Worm (Caenorhabditis elegans) whole organism, L1 larva: ENCODE measurements around the gene let-4.

Experiments
- C16A3.4 ChIP-seq: fragments of 150-350 bp; optimal IDR thresholded peaks from 2 replicates; lab custom pipeline; 2014; ENCODE audit warnings: missing biosample characterization, missing genetic modification characterization
- alr-1 ChIP-seq: fragments of 200-800 bp; sonication (Bioruptor generic); optimal IDR thresholded peaks from 2 replicates; lab custom pipeline; 2018; ENCODE audit warnings: borderline replicate concordance, mild to moderate bottlenecking, missing genetic modification characterization, missing compliant biosample characterization
- aly-2 ChIP-seq: fragments of 150-350 bp; optimal IDR thresholded peaks from 2 replicates; lab custom pipeline; 2014; ENCODE audit warnings: missing biosample characterization, missing genetic modification characterization
- ceh-8 ChIP-seq: fragments of 200-800 bp; sonication (Bioruptor generic); optimal IDR thresholded peaks from 2 replicates; lab custom pipeline; 2018; ENCODE audit warnings: mild to moderate bottlenecking, missing genetic modification characterization, moderate library complexity, missing compliant biosample characterization
- ceh-82 ChIP-seq, 3 experiments: fragments of 150-350 bp in 1 of 3; sonication (generic microtip) in 2 of 3; optimal IDR thresholded peaks; 2 replicates each; lab custom pipeline; 2014 to 2017; ENCODE audit warnings: missing biosample characterization in 3 of 3, missing genetic modification characterization in 3 of 3
- ceh-88 ChIP-seq: fragments of 200-800 bp; sonication (Bioruptor generic); IDR thresholded peaks from 2 replicates; pipeline ENCODE4 v1.3.6; 2022; ENCODE audit warnings: missing genetic modification characterization, missing compliant biosample characterization
- ceh-90 ChIP-seq: sonication (generic microtip); optimal IDR thresholded peaks from 2 replicates; lab custom pipeline; 2016; ENCODE audit warnings: missing genetic modification characterization, missing compliant biosample characterization
- dpl-1 ChIP-seq, 3 experiments: fragments of 150-350 bp in 2 of 3; sonication (generic microtip) in 1 of 3; optimal IDR thresholded peaks; 2 replicates each; lab custom pipeline; 2014 to 2017; ENCODE audit warnings: missing biosample characterization in 3 of 3, missing genetic modification characterization in 3 of 3, missing genetic modification reagents in 3 of 3
- dsc-1 ChIP-seq: sonication (generic microtip); optimal IDR thresholded peaks from 2 replicates; lab custom pipeline; 2016; ENCODE audit warnings: mild to moderate bottlenecking, missing genetic modification characterization, missing compliant biosample characterization
- efl-3 ChIP-seq: fragments of 200-800 bp; sonication (Bioruptor generic); optimal IDR thresholded peaks from 2 replicates; lab custom pipeline; 2018; ENCODE audit warnings: mild to moderate bottlenecking, missing genetic modification characterization, missing compliant biosample characterization
- egl-13 ChIP-seq: sonication (generic microtip); optimal IDR thresholded peaks from 2 replicates; lab custom pipeline; 2016; ENCODE audit warnings: missing genotype, missing genetic modification reagents, missing genetic modification characterization, missing compliant biosample characterization
- elt-3 ChIP-seq, 6 experiments: fragments of 150-350 bp in 1 of 6; sonication (generic microtip); optimal IDR thresholded peaks; 2 replicates each; lab custom pipeline; 2017 to 2018; ENCODE audit warnings: missing biosample characterization in 6 of 6, missing genetic modification characterization in 6 of 6, inconsistent platforms in 1 of 6
- fkh-10 ChIP-seq: sonication (generic microtip); optimal IDR thresholded peaks from 2 replicates; lab custom pipeline; 2017; ENCODE audit warnings: missing biosample characterization, missing genetic modification reagents, missing genetic modification characterization
- fkh-4 ChIP-seq: sonication (generic microtip); optimal IDR thresholded peaks from 2 replicates; lab custom pipeline; 2016; ENCODE audit warnings: missing compliant biosample characterization, missing genetic modification characterization, borderline replicate concordance
- hlh-17 ChIP-seq: fragments of 200-800 bp; sonication (Bioruptor generic); optimal IDR thresholded peaks from 2 replicates; lab custom pipeline; 2018; ENCODE audit warnings: missing genetic modification characterization, mild to moderate bottlenecking, missing compliant biosample characterization, moderate library complexity, borderline replicate concordance
- hlh-4 ChIP-seq: sonication (generic microtip); optimal IDR thresholded peaks from 2 replicates; lab custom pipeline; 2016; ENCODE audit warnings: mild to moderate bottlenecking, missing genetic modification characterization, missing compliant biosample characterization
- irx-1 ChIP-seq: sonication (generic microtip); optimal IDR thresholded peaks from 2 replicates; lab custom pipeline; 2016; ENCODE audit warnings: missing genetic modification characterization, missing compliant biosample characterization
- isw-1 ChIP-seq: fragments of 200-800 bp; sonication (Bioruptor generic); IDR thresholded peaks from 2 replicates; pipeline ENCODE4 v1.3.6; 2022; ENCODE audit warnings: missing genetic modification characterization, missing compliant biosample characterization
- lin-13 ChIP-seq: fragments of 150-350 bp; optimal IDR thresholded peaks from 2 replicates; lab custom pipeline; 2014; ENCODE audit warnings: missing biosample characterization, missing genetic modification reagents, missing genetic modification characterization
- lin-14 ChIP-seq: fragments of 200-800 bp; sonication (Bioruptor generic); optimal IDR thresholded peaks from 2 replicates; lab custom pipeline; 2018; ENCODE audit warnings: mild to moderate bottlenecking, missing genetic modification characterization, moderate library complexity, missing compliant biosample characterization
- lin-15B ChIP-seq: fragments of 150-350 bp; sonication (generic microtip); optimal IDR thresholded peaks from 3 replicates; lab custom pipeline; 2014; ENCODE audit warnings: missing biosample characterization, missing genetic modification characterization
- lin-35 ChIP-seq, 2 experiments: fragments of 150-350 bp; optimal IDR thresholded peaks; 2 replicates each; lab custom pipeline; 2014; ENCODE audit warnings: missing biosample characterization in 2 of 2, missing genetic modification characterization in 2 of 2, missing genetic modification reagents in 2 of 2
- lin-39 ChIP-seq: fragments of 150-350 bp; optimal IDR thresholded peaks from 2 replicates; lab custom pipeline; 2014; ENCODE audit warnings: missing biosample characterization, missing genetic modification reagents, missing genetic modification characterization
- lir-3 ChIP-seq: sonication (generic microtip); optimal IDR thresholded peaks from 2 replicates; lab custom pipeline; 2016; ENCODE audit warnings: mild to moderate bottlenecking, missing genetic modification characterization, moderate library complexity, missing compliant biosample characterization; ENCODE audit not compliant: poor library complexity
- lsy-2 ChIP-seq, 2 experiments: fragments of 150-350 bp; optimal IDR thresholded peaks; 2 replicates each; lab custom pipeline; 2014; ENCODE audit warnings: missing biosample characterization in 2 of 2, missing genetic modification characterization in 2 of 2
- mep-1 ChIP-seq: fragments of 150-350 bp; optimal IDR thresholded peaks from 2 replicates; lab custom pipeline; 2014; ENCODE audit warnings: missing biosample characterization, missing genetic modification characterization
- nhr-71 ChIP-seq: sonication (generic microtip); optimal IDR thresholded peaks from 2 replicates; lab custom pipeline; 2016; ENCODE audit warnings: mild to moderate bottlenecking, missing genetic modification characterization, moderate library complexity, missing compliant biosample characterization
- nhr-77 ChIP-seq: fragments of 150-350 bp; optimal IDR thresholded peaks from 2 replicates; lab custom pipeline; 2014; ENCODE audit warnings: missing biosample characterization, missing genetic modification characterization
- nhr-84 ChIP-seq: sonication (generic microtip); optimal IDR thresholded peaks from 2 replicates; lab custom pipeline; 2017; ENCODE audit warnings: missing biosample characterization, missing genetic modification characterization
- nhr-85 ChIP-seq: sonication (generic microtip); peaks from one replicate; lab custom pipeline; 2016; ENCODE audit warnings: missing genetic modification characterization, inconsistent platforms, missing compliant biosample characterization
- pax-3 ChIP-seq: fragments of 200-800 bp; sonication (Bioruptor generic); optimal IDR thresholded peaks from 2 replicates; lab custom pipeline; 2018; ENCODE audit warnings: mild to moderate bottlenecking, missing genetic modification characterization, moderate library complexity, missing compliant biosample characterization
- rnt-1 ChIP-seq: sonication (generic microtip); optimal IDR thresholded peaks from 2 replicates; lab custom pipeline; 2016; ENCODE audit warnings: mild to moderate bottlenecking, missing genetic modification characterization, moderate library complexity, missing compliant biosample characterization
- skn-1 ChIP-seq: fragments of 150-350 bp; optimal IDR thresholded peaks from 2 replicates; lab custom pipeline; 2014; ENCODE audit warnings: missing biosample characterization, missing genetic modification characterization
- unc-30 ChIP-seq: sonication (generic microtip); optimal IDR thresholded peaks from 2 replicates; lab custom pipeline; 2017; ENCODE audit warnings: missing biosample characterization, missing genetic modification characterization
- unc-62 ChIP-seq: fragments of 150-350 bp; optimal IDR thresholded peaks from 2 replicates; lab custom pipeline; 2014; ENCODE audit warnings: missing biosample characterization, missing genetic modification reagents, missing genetic modification characterization
- zip-4 ChIP-seq: fragments of 200-800 bp; sonication (Bioruptor generic); optimal IDR thresholded peaks from 2 replicates; lab custom pipeline; 2018; ENCODE audit warnings: mild to moderate bottlenecking, missing genetic modification characterization, moderate library complexity, missing compliant biosample characterization
- ztf-11 ChIP-seq, 2 experiments: sonication (generic microtip); optimal IDR thresholded peaks; 2 replicates each; lab custom pipeline; 2016 to 2017; ENCODE audit warnings: missing genetic modification characterization in 2 of 2, missing biosample characterization in 1 of 2, missing compliant biosample characterization in 1 of 2

let-4 gene

ce11 chrX:14589051-14589736 is 11.5 kb downstream of the let-4 start, which contains the start of the genes C44H4.4 and tap-1 (continued):
- TF ChIP-seq dpl-1 (GFP tag; optimal IDR thresholded peaks at IDR 0.05; lab: Kevin White, UChicago) = no peak
- TF ChIP-seq lin-39 (tag; lab: Kevin White, UChicago) = no peak
- no peak for TF ChIP-seq lsy-2 (tag; optimal IDR thresholded peaks at IDR 0.05; lab: Kevin White, UChicago)
- TF ChIP-seq zip-4 (GFP tag; lab: Kevin White, UChicago) = no peak
- TF ChIP-seq nhr-71 (tag; lab: Kevin White, UChicago) = peak; percentile 20
- TF ChIP-seq ztf-11 (tag; optimal IDR thresholded peaks at IDR 0.05; lab: Kevin White, UChicago) = no peak
- no peak for TF ChIP-seq irx-1 (tag; lab: Kevin White, UChicago)
- TF ChIP-seq unc-62 (GFP tag; lab: Kevin White, UChicago) = no peak
- no peak for TF ChIP-seq unc-30 (tag; lab: Kevin White, UChicago)
- no peak for TF ChIP-seq fkh-4 (tag; lab: Kevin White, UChicago)
- no peak for TF ChIP-seq elt-3 (tag; optimal IDR thresholded peaks at IDR 0.05; lab: Kevin White, UChicago)
- no peak for TF ChIP-seq hlh-17 (GFP tag; lab: Kevin White, UChicago)
- TF ChIP-seq C16A3.4 (tag; lab: Kevin White, UChicago) = peak; percentile 10
- TF ChIP-seq skn-1 = peak; percentile 6
- TF ChIP-seq nhr-77 (tag; lab: Kevin White, UChicago) = no peak
- peak; percentile 69 for TF ChIP-seq lin-14 (GFP tag; lab: Kevin White, UChicago)
- TF ChIP-seq ceh-82 (tag; optimal IDR thresholded peaks at IDR 0.05; lab: Kevin White, UChicago) = peak in 1 of 3 experiments; percentile 13

- TF ChIP-seq lir-3 (tag; lab: Kevin White, UChicago) (no peak), rnt-1 (tag; lab: Kevin White, UChicago) (no peak), lin-15B (no peak), C16A3.4 (tag; lab: Kevin White, UChicago) (no peak), nhr-71 (tag; lab: Kevin White, UChicago) (peak; percentile 2), hlh-4 (no peak), lin-13 (GFP tag; lab: Kevin White, UChicago) (no peak), isw-1 (GFP tag; lab: Robert Waterston, UW) (no peak), pax-3 (tag; lab: Kevin White, UChicago) (no peak), fkh-4 (tag; lab: Kevin White, UChicago) (peak; percentile 36), lin-14 (GFP tag; lab: Kevin White, UChicago) (peak; percentile 70), ceh-90 (tag; lab: Kevin White, UChicago) (no peak), lin-39 (tag; lab: Kevin White, UChicago) (no peak), lin-35 (GFP tag; optimal IDR thresholded peaks at IDR 0.05; lab: Kevin White, UChicago) (no peak), mep-1 (tag; lab: Kevin White, UChicago) (no peak), egl-13 (tag; lab: Kevin White, UChicago) (no peak), fkh-10 (GFP tag; lab: Kevin White, UChicago) (peak; percentile 91), alr-1 (tag; lab: Kevin White, UChicago) (no peak), elt-3 (tag; optimal IDR thresholded peaks at IDR 0.05; lab: Kevin White, UChicago) (no peak), nhr-85 (tag; lab: Kevin White, UChicago) (no peak), zip-4 (GFP tag; lab: Kevin White, UChicago) (no peak), ceh-8 (GFP tag; lab: Kevin White, UChicago) (no peak), nhr-84 (tag; lab: Kevin White, UChicago) (no peak), ceh-88 (GFP tag; lab: Robert Waterston, UW) (no peak), dsc-1 (tag; lab: Kevin White, UChicago) (peak; percentile 90)
Measured at ce11 chrX:14593206-14593605, 15.5 kb downstream of the let-4 start.

DNA sequence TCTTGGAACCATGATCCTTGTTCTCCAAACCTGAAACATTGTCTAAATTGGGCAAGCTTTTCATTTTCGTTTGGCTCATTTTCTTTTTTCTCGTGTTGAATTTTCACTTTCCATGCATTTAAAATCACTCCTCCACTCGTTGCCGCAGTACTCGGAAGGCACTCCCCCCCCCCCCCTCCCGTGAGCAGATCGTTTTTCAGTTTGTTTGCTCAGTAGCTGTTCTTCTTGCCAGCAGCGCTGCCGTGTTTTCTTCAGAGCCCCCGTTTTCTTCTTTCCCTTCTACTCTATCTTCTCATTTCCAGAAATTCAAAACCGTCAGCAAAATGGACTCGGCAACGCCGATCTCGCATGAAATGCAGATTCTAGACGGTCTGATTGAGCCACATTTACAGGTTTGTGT is 17.1 kb downstream of the let-4 start, which contains the start of gene C44H4.8:
Gene C44H4.8, plus strand, starts transcription at position 301 of the 400 bp plus-strand sequence.
- TF ChIP-seq dsc-1 (tag; lab: Kevin White, UChicago) = no peak
- TF ChIP-seq efl-3 = no peak
- TF ChIP-seq nhr-85 (tag; lab: Kevin White, UChicago) = no peak
- TF ChIP-seq aly-2 (tag; lab: Kevin White, UChicago) = no peak
